Worm (Caenorhabditis elegans) whole organism, late embryonic: ENCODE results near the gene F47B8.10.

Experiments
- ama-1 ChIP-seq: fragments of 150-350 bp; optimal IDR thresholded peaks from 2 replicates; lab custom pipeline; 2014
- ceh-31 ChIP-seq: sonication (generic microtip); optimal IDR thresholded peaks from 2 replicates; lab custom pipeline; 2016; ENCODE audit warnings: missing genetic modification characterization, missing compliant biosample characterization
- dmd-4 ChIP-seq: sonication (generic microtip); optimal IDR thresholded peaks from 2 replicates; lab custom pipeline; 2016; ENCODE audit warnings: borderline replicate concordance, missing genetic modification characterization, missing compliant biosample characterization
- ets-4 ChIP-seq: sonication (generic microtip); optimal IDR thresholded peaks from 2 replicates; lab custom pipeline; 2016; ENCODE audit warnings: missing genetic modification characterization, missing compliant biosample characterization
- fax-1 ChIP-seq: sonication (generic microtip); optimal IDR thresholded peaks from 2 replicates; lab custom pipeline; 2016; ENCODE audit warnings: missing genotype, missing genetic modification characterization, missing compliant biosample characterization
- hlh-6 ChIP-seq: sonication (generic microtip); optimal IDR thresholded peaks from 2 replicates; lab custom pipeline; 2016; ENCODE audit warnings: missing genotype, missing genetic modification characterization, missing compliant biosample characterization
- pag-3 ChIP-seq: sonication (generic microtip); optimal IDR thresholded peaks from 2 replicates; lab custom pipeline; 2016; ENCODE audit warnings: missing compliant biosample characterization, missing genetic modification characterization, borderline replicate concordance
- tbx-7 ChIP-seq: sonication (generic microtip); optimal IDR thresholded peaks from 2 replicates; lab custom pipeline; 2016; ENCODE audit warnings: missing genotype, missing genetic modification characterization, missing compliant biosample characterization
- unc-55 ChIP-seq: sonication (generic microtip); optimal IDR thresholded peaks from 2 replicates; lab custom pipeline; 2017; ENCODE audit warnings: missing biosample characterization, missing genetic modification reagents, missing genetic modification characterization

DNA sequence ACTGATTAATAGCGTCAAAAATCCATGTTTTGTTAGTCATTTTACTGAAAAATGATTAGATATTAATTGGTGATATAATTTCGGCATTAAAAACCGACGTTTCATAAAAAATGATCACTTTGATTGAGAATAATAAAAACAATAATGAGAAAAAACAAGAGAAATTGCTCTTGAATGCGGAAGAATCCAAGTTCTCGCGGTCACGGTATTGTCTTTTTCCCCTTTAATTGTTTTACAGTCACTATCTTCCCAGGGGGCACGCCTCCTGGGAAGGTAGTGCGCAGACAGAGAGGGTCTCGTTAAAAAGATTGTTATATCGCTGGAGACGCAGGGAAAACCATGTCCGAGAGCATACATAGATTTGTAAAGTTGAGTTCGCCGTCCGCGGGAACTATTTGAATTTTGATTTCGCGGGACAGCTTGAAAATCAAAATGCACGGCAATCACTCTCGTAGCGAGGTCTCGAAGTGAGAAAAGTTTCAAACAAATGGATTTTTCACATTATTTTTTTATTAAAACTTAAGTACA lies 48.0 kb upstream of the F47B8.10 start, which contains the start of gene F14D7.2:
- TF ChIP-seq ceh-31 (tag; lab: Kevin White, UChicago) (no peak), hlh-6 (tag; lab: Kevin White, UChicago) (no peak), unc-55 (GFP tag; lab: Kevin White, UChicago) (no peak), ama-1 (no peak), pag-3 (tag; lab: Kevin White, UChicago) (no peak), tbx-7 (no peak), fax-1 (tag; lab: Kevin White, UChicago) (no peak), ets-4 (no peak), dmd-4 (no peak)
